Fruit fly (Drosophila melanogaster): ENCODE results near the gene CG7600.

Gene CG7600

dm6 chr3L:11261456-11262082 lies 51.0 kb downstream of the CG7600 start (continued):
- TF ChIP-seq CG4617 (GFP tag; optimal IDR thresholded peaks at IDR 0.05; ENCODE audit: borderline replicate concordance) (peak; percentile 40), sqz (GFP tag; optimal IDR thresholded peaks at IDR 0.05) (peak; percentile 81), nmo (GFP tag; optimal IDR thresholded peaks at IDR 0.05) (peak; percentile 97), Atf6 (GFP tag; IDR thresholded peaks at IDR 0.05) (peak; percentile 86), CG8478 (optimal IDR thresholded peaks at IDR 0.05) (no peak), wdn (GFP tag; IDR thresholded peaks at IDR 0.05) (peak; percentile 41; the same call in 1 of the 2 replicates), Camta (GFP tag; optimal IDR thresholded peaks at IDR 0.05) (no peak), Sox102F (GFP tag; optimal IDR thresholded peaks at IDR 0.05) (peak; percentile 96), slbo (GFP tag; IDR thresholded peaks at IDR 0.05) (peak; percentile 83), CG10431 (GFP tag; optimal IDR thresholded peaks at IDR 0.05) (peak; percentile 42), CG16863 (GFP tag; optimal IDR thresholded peaks at IDR 0.05) (no peak), CG6813 (GFP tag; optimal IDR thresholded peaks at IDR 0.05) (peak; percentile 80), sd (tag; optimal IDR thresholded peaks at IDR 0.05) (peak; percentile 52), Kr (GFP tag; optimal IDR thresholded peaks at IDR 0.05) (no peak), CG10321 (GFP tag; IDR thresholded peaks at IDR 0.05) (peak; percentile 58; the same call in 1 of the 2 replicates), CG11504 (tag; optimal IDR thresholded peaks at IDR 0.05) (peak; percentile 96), CG1602 (GFP tag; optimal IDR thresholded peaks at IDR 0.05) (peak; percentile 71), hth (optimal IDR thresholded peaks at IDR 0.05) (no peak), Lhr (GFP tag; optimal IDR thresholded peaks at IDR 0.05) (peak; percentile 54), CG18476 (GFP tag; optimal IDR thresholded peaks at IDR 0.05) (peak; percentile 13), B-H1 (GFP tag; IDR thresholded peaks at IDR 0.05) (peak; percentile 80), ken (GFP tag; IDR thresholded peaks at IDR 0.05) (peak; percentile 61; the same call in 1 of the 3 replicates), ERR (GFP tag; optimal IDR thresholded peaks at IDR 0.05) (no peak), CG2678 (tag; optimal IDR thresholded peaks at IDR 0.05) (peak; percentile 95), CG2875 (GFP tag; optimal IDR thresholded peaks at IDR 0.05) (peak; percentile 67), tap (tag; optimal IDR thresholded peaks at IDR 0.05) (peak; percentile 93), D19A (tag; optimal IDR thresholded peaks at IDR 0.05) (peak; percentile 92), salm (tag; optimal IDR thresholded peaks at IDR 0.05) (peak; percentile 84), slp2 (GFP tag; optimal IDR thresholded peaks at IDR 0.05) (no peak), CG31224 (GFP tag; IDR thresholded peaks at IDR 0.05) (peak; percentile 55), Aef1 (GFP tag; IDR thresholded peaks at IDR 0.05) (peak; percentile 46; the same call in 1 of the 3 replicates), CG5245 (GFP tag; optimal IDR thresholded peaks at IDR 0.05) (peak; percentile 19), Hmx (GFP tag; optimal IDR thresholded peaks at IDR 0.05) (no peak), Sox100B (GFP tag; optimal IDR thresholded peaks at IDR 0.05) (peak; percentile 94), toy (GFP tag; IDR thresholded peaks at IDR 0.05) (peak; percentile 67; the same call in 1 of the 2 replicates), Adf1 (GFP tag; IDR thresholded peaks at IDR 0.05) (no peak; the same call in 1 of the 2 replicates), sim (GFP tag; IDR thresholded peaks at IDR 0.05) (peak; percentile 88), CG12236 (GFP tag; optimal IDR thresholded peaks at IDR 0.05) (no peak), NFAT (GFP tag; IDR thresholded peaks at IDR 0.05) (no peak), CrebB (tag; optimal IDR thresholded peaks at IDR 0.05) (peak; percentile 37), psq (GFP tag; optimal IDR thresholded peaks at IDR 0.05) (no peak), yki (optimal IDR thresholded peaks at IDR 0.05) (no peak), HLH54F (GFP tag; optimal IDR thresholded peaks at IDR 0.05) (no peak), CG16779 (GFP tag; IDR thresholded peaks at IDR 0.05) (no peak), GATAe (GFP tag; conservative IDR thresholded peaks at IDR 0.05) (no peak; the same call in 1 of the 2 replicates), Dek (tag; optimal IDR thresholded peaks at IDR 0.05) (peak; percentile 81), Mad (GFP tag; optimal IDR thresholded peaks at IDR 0.05) (no peak), CG9437 (GFP tag; optimal IDR thresholded peaks at IDR 0.05) (peak; percentile 83), corto (GFP tag; optimal IDR thresholded peaks at IDR 0.05) (peak; percentile 16), kah (GFP tag; optimal IDR thresholded peaks at IDR 0.05) (peak; percentile 86), CG14710 (tag; optimal IDR thresholded peaks at IDR 0.05) (peak; percentile 88)
